Fruit fly (Drosophila melanogaster): ENCODE measurements around the gene CG7560.

Gene CG7560

DNA sequence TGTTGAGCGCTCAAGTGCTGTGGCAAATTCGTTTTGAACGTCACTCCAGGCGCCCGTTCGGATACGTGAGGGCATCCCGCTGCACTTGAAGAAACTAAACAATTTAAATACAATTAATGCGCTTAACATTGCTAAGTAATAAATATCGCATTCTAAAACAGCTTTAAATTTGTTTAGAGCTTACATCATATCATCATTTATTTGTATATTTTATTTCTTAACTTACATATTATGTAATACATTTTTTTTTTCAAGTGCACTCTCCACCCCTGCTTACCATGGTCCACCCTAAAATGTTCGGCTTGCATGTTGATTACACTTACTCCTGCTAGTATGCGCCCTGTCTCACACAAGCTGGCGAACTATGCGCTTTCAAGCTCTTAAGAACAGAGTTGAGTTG lies 9.6 kb upstream of the CG7560 start:
- no peak for TF ChIP-seq zen2 (GFP tag; IDR thresholded peaks at IDR 0.05; ENCODE audit: partially characterized antibody)
- peak; percentile 55 for TF ChIP-seq cato (GFP tag; optimal IDR thresholded peaks at IDR 0.05; ENCODE audit: borderline replicate concordance)
- peak; percentile 69 for TF ChIP-seq CG8290 (GFP tag; optimal IDR thresholded peaks at IDR 0.05)
- peak in 1 of 2 experiments; percentile 15 for TF ChIP-seq CG8290 (tag; optimal IDR thresholded peaks at IDR 0.05)
- TF ChIP-seq CG16779 (GFP tag; IDR thresholded peaks at IDR 0.05), result no peak
- TF ChIP-seq trem (tag; optimal IDR thresholded peaks at IDR 0.05), result peak; percentile 70
- TF ChIP-seq NFAT (GFP tag; IDR thresholded peaks at IDR 0.05), result no peak
- peak; percentile 26 for TF ChIP-seq pnt (GFP tag; optimal IDR thresholded peaks at IDR 0.05)
- peak; percentile 50 for TF ChIP-seq bab2 (GFP tag; optimal IDR thresholded peaks at IDR 0.05)
- TF ChIP-seq TFAM (GFP tag; optimal IDR thresholded peaks at IDR 0.05), result peak; percentile 1
- peak; percentile 42 for TF ChIP-seq org-1 (GFP tag; optimal IDR thresholded peaks at IDR 0.05)
- TF ChIP-seq Elba2 (GFP tag; optimal IDR thresholded peaks at IDR 0.05), result no peak
- no peak for TF ChIP-seq Nf-YC (tag; optimal IDR thresholded peaks at IDR 0.05)
- peak; percentile 42 for TF ChIP-seq Max (GFP tag; optimal IDR thresholded peaks at IDR 0.05)
- peak; percentile 55; the same call in 2 of the 3 replicates for TF ChIP-seq B-H1 (GFP tag; IDR thresholded peaks at IDR 0.05)
- TF ChIP-seq CG4820 (GFP tag; optimal IDR thresholded peaks at IDR 0.05), result peak; percentile 85
- TF ChIP-seq CG1832 (GFP tag; optimal IDR thresholded peaks at IDR 0.05), result no peak
- no peak for TF ChIP-seq Dref (GFP tag; IDR thresholded peaks at IDR 0.05)
- peak; percentile 25 for TF ChIP-seq CG2116 (GFP tag; optimal IDR thresholded peaks at IDR 0.05)
- TF ChIP-seq exex (tag; optimal IDR thresholded peaks at IDR 0.05), result no peak
- no peak for TF ChIP-seq wdn (GFP tag; IDR thresholded peaks at IDR 0.05)
- peak; percentile 73 for TF ChIP-seq PHDP (tag; optimal IDR thresholded peaks at IDR 0.05)
- no peak for TF ChIP-seq Kr (GFP tag; optimal IDR thresholded peaks at IDR 0.05)
- TF ChIP-seq CG11723 (GFP tag; optimal IDR thresholded peaks at IDR 0.05), result peak; percentile 29
- peak; percentile 51 for TF ChIP-seq run (tag; optimal IDR thresholded peaks at IDR 0.05)
- peak; percentile 66 for TF ChIP-seq ac (GFP tag; optimal IDR thresholded peaks at IDR 0.05)
- TF ChIP-seq dan (GFP tag; IDR thresholded peaks at IDR 0.05), result peak; percentile 49; the same call in 1 of the 2 replicates
- TF ChIP-seq luna (GFP tag; optimal IDR thresholded peaks at IDR 0.05), result no peak
- peak; percentile 68 for TF ChIP-seq CG14667 (GFP tag; IDR thresholded peaks at IDR 0.05)
- TF ChIP-seq pum (GFP tag; optimal IDR thresholded peaks at IDR 0.05), result peak; percentile 54
- peak; percentile 62 for TF ChIP-seq esg (GFP tag; conservative IDR thresholded peaks at IDR 0.05)
- TF ChIP-seq Hr3 (GFP tag; optimal IDR thresholded peaks at IDR 0.05), result peak; percentile 74
- TF ChIP-seq eyg (GFP tag; optimal IDR thresholded peaks at IDR 0.05), result no peak
- TF ChIP-seq chif (GFP tag; optimal IDR thresholded peaks at IDR 0.05), result peak; percentile 55 to 68
- TF ChIP-seq Neu2 (GFP tag; optimal IDR thresholded peaks at IDR 0.05; ENCODE audit: borderline replicate concordance), result no peak
- TF ChIP-seq slbo (GFP tag; IDR thresholded peaks at IDR 0.05), result peak; percentile 38; the same call in 1 of the 2 replicates
- no peak for TF ChIP-seq CG3995 (GFP tag; optimal IDR thresholded peaks at IDR 0.05)
- TF ChIP-seq CG7963 (GFP tag; IDR thresholded peaks at IDR 0.05; ENCODE audit: partially characterized antibody), result no peak
- TF ChIP-seq CG10147 (GFP tag; optimal IDR thresholded peaks at IDR 0.05), result peak; percentile 32
- no peak for TF ChIP-seq prd (optimal IDR thresholded peaks at IDR 0.05)
- TF ChIP-seq prd (GFP tag; IDR thresholded peaks at IDR 0.05), result peak; percentile 90
- TF ChIP-seq Dp (GFP tag; optimal IDR thresholded peaks at IDR 0.05), result no peak
- peak; percentile 77 for TF ChIP-seq CG5245 (GFP tag; optimal IDR thresholded peaks at IDR 0.05)
- peak; percentile 24 for TF ChIP-seq caup (GFP tag; optimal IDR thresholded peaks at IDR 0.05; ENCODE audit: severe bottlenecking)
- TF ChIP-seq CG4404 (GFP tag; IDR thresholded peaks at IDR 0.05), result peak; percentile 91
- peak; percentile 61 for TF ChIP-seq CG12155 (GFP tag; optimal IDR thresholded peaks at IDR 0.05)
- TF ChIP-seq Camta (GFP tag; optimal IDR thresholded peaks at IDR 0.05), result peak; percentile 32
- no peak for TF ChIP-seq fd64A (GFP tag; optimal IDR thresholded peaks at IDR 0.05)
- 0 out of 3 replicates have a peak, but pooled peaks have one; percentile 19 for TF ChIP-seq ken (GFP tag; IDR thresholded peaks at IDR 0.05)
- TF ChIP-seq CG2199 (GFP tag; IDR thresholded peaks at IDR 0.05), result no peak
- no peak for TF ChIP-seq pros (GFP tag; optimal IDR thresholded peaks at IDR 0.05)
- TF ChIP-seq amos (GFP tag; IDR thresholded peaks at IDR 0.05; ENCODE audit: partially characterized antibody), result no peak
